Fruit fly (Drosophila melanogaster): ENCODE measurements around the gene CadN2.

DNA sequence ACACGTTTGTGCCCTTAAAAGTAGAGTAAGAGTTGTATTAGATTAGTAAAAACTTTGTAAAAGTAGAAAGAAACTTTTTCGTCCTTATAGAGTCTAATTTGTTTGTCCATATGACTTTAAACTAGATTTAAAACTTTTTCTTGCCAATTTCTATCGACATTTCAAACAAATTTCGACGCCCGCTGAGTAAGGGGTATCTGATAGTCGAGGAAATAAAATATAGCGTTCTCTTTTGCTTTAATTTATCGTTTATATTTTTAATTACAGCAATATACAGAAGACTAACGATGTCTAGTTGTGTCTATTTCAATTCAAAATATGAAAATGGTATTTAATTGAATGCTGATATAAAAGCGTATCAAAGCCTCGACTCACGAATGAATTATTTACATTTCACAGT is 91.6 kb downstream of the CadN2 start:
- no peak for TF ChIP-seq CG14711 (tag; optimal IDR thresholded peaks at IDR 0.05)
- TF ChIP-seq ovo (GFP tag; optimal IDR thresholded peaks at IDR 0.05) = no peak
- TF ChIP-seq Crg-1 (GFP tag; optimal IDR thresholded peaks at IDR 0.05) = no peak
- TF ChIP-seq Hr96 (GFP tag; optimal IDR thresholded peaks at IDR 0.05) = no peak
- TF ChIP-seq CG11617 (GFP tag; optimal IDR thresholded peaks at IDR 0.05) = no peak

All from whole organism, adult.